Worm (Caenorhabditis elegans) whole organism, L4 larva: ENCODE data around the gene osta-2.

Experiments used
- D1046.2 ChIP-seq: fragments of 200-800 bp; sonication (Bioruptor generic); IDR thresholded peaks from 2 replicates; pipeline ENCODE4 v1.3.6; 2022; ENCODE audit warnings: missing genetic modification characterization, missing compliant biosample characterization
- F26F4.8 ChIP-seq: fragments of 200-800 bp; sonication (Bioruptor generic); conservative IDR thresholded peaks from 2 replicates; pipeline ENCODE4 v1.3.6; 2022; ENCODE audit warnings: missing genetic modification characterization, missing compliant biosample characterization
- F44E2.7 ChIP-seq: fragments of 200-800 bp; sonication (Bioruptor generic); IDR thresholded peaks from 2 replicates; pipeline ENCODE4 v2.1.2; 2022; ENCODE audit warnings: missing genetic modification characterization, missing compliant biosample characterization
- R02D3.7 ChIP-seq: fragments of 150-350 bp; sonication (generic microtip); optimal IDR thresholded peaks from 3 replicates; lab custom pipeline; 2014; ENCODE audit warnings: missing biosample characterization, missing genetic modification characterization
- Y105C5A.15 ChIP-seq: fragments of 200-800 bp; sonication (Bioruptor generic); IDR thresholded peaks from 2 replicates; pipeline ENCODE4 v1.3.6; 2022; ENCODE audit warnings: missing genetic modification characterization, missing compliant biosample characterization
- Y5F2A.4 ChIP-seq: fragments of 200-800 bp; sonication (Bioruptor generic); optimal IDR thresholded peaks from 2 replicates; lab custom pipeline; 2018; ENCODE audit warnings: mild to moderate bottlenecking, missing genetic modification characterization, missing compliant biosample characterization
- ZK337.2 ChIP-seq: fragments of 200-800 bp; sonication (Bioruptor generic); IDR thresholded peaks from 2 replicates; pipeline ENCODE4 v1.3.6; 2022; ENCODE audit warnings: missing genetic modification reagents, missing genetic modification characterization, missing compliant biosample characterization
- ZK546.5 ChIP-seq, 2 experiments: sonication (generic microtip); optimal IDR thresholded peaks; 2 replicates each; lab custom pipeline; 2017; ENCODE audit warnings: missing biosample characterization in 2 of 2, missing genetic modification characterization in 2 of 2
- ama-1 ChIP-seq: fragments of 150-350 bp; optimal IDR thresholded peaks from 2 replicates; lab custom pipeline; 2014; ENCODE audit warnings: inconsistent platforms, mixed read lengths
- arid-1 ChIP-seq: fragments of 200-800 bp; sonication (Bioruptor generic); conservative IDR thresholded peaks from 2 replicates; pipeline ENCODE4 v1.3.6; 2022; ENCODE audit warnings: missing genetic modification reagents, missing genetic modification characterization, missing compliant biosample characterization
- attf-4 ChIP-seq: sonication (generic microtip); optimal IDR thresholded peaks from 3 replicates; lab custom pipeline; 2017; ENCODE audit warnings: missing biosample characterization, missing genetic modification characterization
- ces-1 ChIP-seq: fragments of 150-350 bp; sonication (generic microtip); optimal IDR thresholded peaks from 4 replicates; lab custom pipeline; 2014; ENCODE audit warnings: missing biosample characterization, missing genetic modification reagents, missing genetic modification characterization
- cey-2 ChIP-seq: sonication (generic microtip); optimal IDR thresholded peaks from 3 replicates; lab custom pipeline; 2017; ENCODE audit warnings: missing genetic modification characterization, mild to moderate bottlenecking, missing compliant biosample characterization, antibody characterized with exemption, borderline replicate concordance; ENCODE audit not compliant: insufficient read depth
- daf-12 ChIP-seq: fragments of 150-350 bp; optimal IDR thresholded peaks from 2 replicates; lab custom pipeline; 2014; ENCODE audit warnings: missing biosample characterization, missing genetic modification reagents, missing genetic modification characterization
- daf-16 ChIP-seq, 3 experiments: sonication (generic microtip); optimal IDR thresholded peaks; 2 replicates each; lab custom pipeline; 2016 to 2017; ENCODE audit warnings: missing genetic modification characterization in 3 of 3, missing genetic modification reagents in 3 of 3, mild to moderate bottlenecking in 2 of 3, missing compliant biosample characterization in 2 of 3, missing biosample characterization in 1 of 3, moderate library complexity in 1 of 3
- dmd-9 ChIP-seq: fragments of 200-800 bp; sonication (Bioruptor generic); IDR thresholded peaks from 2 replicates; pipeline ENCODE4 v1.3.6; 2022; ENCODE audit warnings: missing genetic modification reagents, missing genetic modification characterization, missing compliant biosample characterization
- egl-43 ChIP-seq: fragments of 200-800 bp; sonication (Bioruptor generic); IDR thresholded peaks from 2 replicates; pipeline ENCODE4 v1.3.6; 2022; ENCODE audit warnings: missing genetic modification reagents, missing genetic modification characterization, missing compliant biosample characterization
- hif-1 ChIP-seq, 2 experiments: sonication (generic microtip); optimal IDR thresholded peaks; 2 replicates each; lab custom pipeline; 2016 to 2017; ENCODE audit warnings: missing compliant biosample characterization in 2 of 2, missing genetic modification characterization in 2 of 2, missing genetic modification reagents in 2 of 2, missing genotype in 2 of 2, mild to moderate bottlenecking in 1 of 2
- hlh-30 ChIP-seq: sonication (generic microtip); optimal IDR thresholded peaks from 2 replicates; lab custom pipeline; 2017; ENCODE audit warnings: antibody characterized with exemption, mild to moderate bottlenecking, missing genetic modification characterization, missing compliant biosample characterization; ENCODE audit not compliant: insufficient read depth
- hmg-1.1 ChIP-seq: fragments of 200-800 bp; sonication (Bioruptor generic); IDR thresholded peaks from 2 replicates; pipeline ENCODE4 v1.3.6; 2022; ENCODE audit warnings: missing genetic modification reagents, missing genetic modification characterization, missing compliant biosample characterization
- lim-7 ChIP-seq: fragments of 200-800 bp; sonication (Bioruptor generic); IDR thresholded peaks from 2 replicates; pipeline ENCODE4 v1.3.6; 2022; ENCODE audit warnings: missing genetic modification characterization, missing compliant biosample characterization
- lin-13 ChIP-seq: fragments of 150-350 bp; optimal IDR thresholded peaks from 2 replicates; lab custom pipeline; 2014; ENCODE audit warnings: missing biosample characterization, missing genetic modification reagents, missing genetic modification characterization
- lin-38 ChIP-seq: fragments of 200-800 bp; sonication (Bioruptor generic); IDR thresholded peaks from 2 replicates; pipeline ENCODE4 v1.3.6; 2022; ENCODE audit warnings: missing genetic modification reagents, missing genetic modification characterization, missing compliant biosample characterization
- lsy-2 ChIP-seq, 2 experiments: fragments of 150-350 bp in 1 of 2; sonication (generic microtip) in 1 of 2; optimal IDR thresholded peaks; 2 replicates each; lab custom pipeline; 2014 to 2017; ENCODE audit warnings: missing biosample characterization in 2 of 2, missing genetic modification characterization in 2 of 2
- mdt-29 ChIP-seq: fragments of 200-800 bp; sonication (Bioruptor generic); IDR thresholded peaks from 2 replicates; pipeline ENCODE4 v1.3.6; 2022; ENCODE audit warnings: missing genetic modification reagents, missing genetic modification characterization, missing compliant biosample characterization
- mep-1 ChIP-seq: fragments of 150-350 bp; sonication (generic microtip); optimal IDR thresholded peaks from 3 replicates; lab custom pipeline; 2014; ENCODE audit warnings: missing biosample characterization, missing genetic modification characterization
- mes-2 ChIP-seq: sonication (generic microtip); optimal IDR thresholded peaks from 2 replicates; lab custom pipeline; 2016; ENCODE audit warnings: missing genotype, mild to moderate bottlenecking, missing genetic modification characterization, missing compliant biosample characterization; ENCODE audit not compliant: poor library complexity, severe bottlenecking
- mxl-3 ChIP-seq: fragments of 200-800 bp; sonication (Bioruptor generic); optimal IDR thresholded peaks from 2 replicates; lab custom pipeline; 2018; ENCODE audit warnings: mild to moderate bottlenecking, missing genetic modification characterization, missing compliant biosample characterization
- nhr-25 ChIP-seq: sonication (generic microtip); optimal IDR thresholded peaks from 2 replicates; lab custom pipeline; 2017; ENCODE audit warnings: missing genetic modification characterization, mild to moderate bottlenecking, missing compliant biosample characterization, antibody characterized with exemption, moderate library complexity, borderline replicate concordance; ENCODE audit not compliant: insufficient read depth
- nhr-6 ChIP-seq: fragments of 150-350 bp; optimal IDR thresholded peaks from 2 replicates; lab custom pipeline; 2014; ENCODE audit warnings: missing biosample characterization, missing genetic modification characterization
- nhr-76 ChIP-seq: fragments of 150-350 bp; optimal IDR thresholded peaks from 2 replicates; lab custom pipeline; 2014; ENCODE audit warnings: missing biosample characterization, missing genetic modification characterization
- nhr-77 ChIP-seq: fragments of 150-350 bp; optimal IDR thresholded peaks from 2 replicates; lab custom pipeline; 2014; ENCODE audit warnings: missing biosample characterization, missing genetic modification characterization
- pha-4 ChIP-seq, 2 experiments: fragments of 150-350 bp in 1 of 2; fragments of 200-800 bp in 1 of 2; sonication (Bioruptor generic) in 1 of 2; IDR thresholded peaks in 1 of 2; optimal IDR thresholded peaks in 1 of 2; 2 replicates each; pipeline versions ENCODE4 v1.3.6 to Lab custom; 2014 to 2022; ENCODE audit warnings: missing genetic modification characterization in 2 of 2, missing genetic modification reagents in 2 of 2, missing biosample characterization in 1 of 2, missing compliant biosample characterization in 1 of 2
- rbr-2 ChIP-seq: sonication (generic microtip); optimal IDR thresholded peaks from 2 replicates; lab custom pipeline; 2016; ENCODE audit warnings: missing genotype, missing genetic modification characterization, missing compliant biosample characterization
- set-16 ChIP-seq: fragments of 200-800 bp; sonication (Bioruptor generic); IDR thresholded peaks from 2 replicates; pipeline ENCODE4 v1.3.6; 2022; ENCODE audit warnings: missing genetic modification reagents, missing genetic modification characterization, missing compliant biosample characterization
- snpc-4 ChIP-seq: fragments of 150-350 bp; optimal IDR thresholded peaks from 2 replicates; lab custom pipeline; 2014; ENCODE audit warnings: missing biosample characterization, missing genetic modification characterization
- spr-1 ChIP-seq: sonication (generic microtip); optimal IDR thresholded peaks from 2 replicates; lab custom pipeline; 2016; ENCODE audit warnings: mild to moderate bottlenecking, missing genetic modification characterization, missing compliant biosample characterization
- spr-3 ChIP-seq: fragments of 200-800 bp; sonication (Bioruptor generic); optimal IDR thresholded peaks from 2 replicates; lab custom pipeline; 2018; ENCODE audit warnings: mild to moderate bottlenecking, missing genetic modification characterization, missing compliant biosample characterization
- tra-1 ChIP-seq: fragments of 200-800 bp; sonication (Bioruptor generic); IDR thresholded peaks from 2 replicates; pipeline ENCODE4 v1.3.6; 2022; ENCODE audit warnings: missing genetic modification reagents, missing genetic modification characterization, missing compliant biosample characterization
- unc-130 ChIP-seq: sonication (generic microtip); optimal IDR thresholded peaks from 2 replicates; lab custom pipeline; 2016; ENCODE audit warnings: missing genetic modification reagents, missing genetic modification characterization, missing compliant biosample characterization
- unc-39 ChIP-seq: sonication (generic microtip); optimal IDR thresholded peaks from 2 replicates; lab custom pipeline; 2017; ENCODE audit warnings: missing biosample characterization, missing genetic modification characterization
- unc-62 ChIP-seq, 3 experiments: fragments of 150-350 bp in 1 of 3; sonication (generic microtip); optimal IDR thresholded peaks in 2 of 3; peaks in 1 of 3; 1 replicate in 1 of 3; 2 replicates in 2 of 3; lab custom pipeline; 2014 to 2017; ENCODE audit warnings: missing biosample characterization in 3 of 3, missing genetic modification characterization in 3 of 3, missing genetic modification reagents in 3 of 3, missing genotype in 1 of 3
- vab-7 ChIP-seq: fragments of 200-800 bp; sonication (Bioruptor generic); IDR thresholded peaks from 2 replicates; pipeline ENCODE4 v1.3.6; 2022; ENCODE audit warnings: missing genetic modification reagents, missing genetic modification characterization, missing compliant biosample characterization
- zag-1 ChIP-seq: fragments of 150-350 bp; optimal IDR thresholded peaks from 2 replicates; lab custom pipeline; 2014; ENCODE audit warnings: missing biosample characterization, missing genetic modification characterization
- zfp-2 ChIP-seq: sonication (generic microtip); optimal IDR thresholded peaks from 2 replicates; lab custom pipeline; 2016; ENCODE audit warnings: mild to moderate bottlenecking, missing genetic modification characterization, missing compliant biosample characterization
- zfp-3 ChIP-seq: fragments of 200-800 bp; sonication (Bioruptor generic); conservative IDR thresholded peaks from 2 replicates; pipeline ENCODE4 v1.3.6; 2022; ENCODE audit warnings: missing genetic modification reagents, missing genetic modification characterization, missing compliant biosample characterization
- zip-2 ChIP-seq: fragments of 150-350 bp; optimal IDR thresholded peaks from 2 replicates; lab custom pipeline; 2014; ENCODE audit warnings: missing biosample characterization, missing genetic modification characterization

osta-2 gene

ce11 chrII:5712126-5712525 lies 4.6 kb downstream of the osta-2 start (continued):
- TF ChIP-seq F26F4.8 (GFP tag; lab: Robert Waterston, UW) (no peak), hif-1 (tag; optimal IDR thresholded peaks at IDR 0.05; lab: Kevin White, UChicago) (no peak), dmd-9 (GFP tag; lab: Robert Waterston, UW) (no peak), zfp-3 (GFP tag; lab: Robert Waterston, UW) (no peak), nhr-76 (no peak), nhr-25 (tag; lab: Kevin White, UChicago) (no peak), zip-2 (tag; lab: Kevin White, UChicago) (no peak), vab-7 (no peak)

ce11 chrII:5714807-5715206 lies 7.3 kb downstream of the osta-2 start, which contains the start of the genes tiar-1 and lelo-4:
Gene tiar-1, minus strand, starts transcription at chrII:5714823.
Gene lelo-4, plus strand, starts transcription at chrII:5714924.
- TF ChIP-seq cey-2 (no peak), dmd-9 (GFP tag; lab: Robert Waterston, UW) (no peak), ZK546.5 (tag; optimal IDR thresholded peaks at IDR 0.05; lab: Kevin White, UChicago) (peak in 1 of 2 experiments; percentile 84), D1046.2 (GFP tag; lab: Robert Waterston, UW) (no peak), mdt-29 (no peak), Y5F2A.4 (no peak), Y105C5A.15 (GFP tag; lab: Robert Waterston, UW) (no peak), R02D3.7 (tag; lab: Kevin White, UChicago) (no peak), lin-38 (GFP tag; lab: Robert Waterston, UW) (peak; percentile 53), unc-39 (tag; lab: Kevin White, UChicago) (no peak), snpc-4 (tag; lab: Kevin White, UChicago) (no peak), spr-1 (no peak), egl-43 (no peak), lin-13 (GFP tag; lab: Kevin White, UChicago) (peak; percentile 64), attf-4 (tag; lab: Kevin White, UChicago) (no peak), tra-1 (no peak), set-16 (no peak), nhr-77 (tag; lab: Kevin White, UChicago) (no peak), ama-1 (lab: Kevin White, UChicago) (peak; percentile 47), daf-12 (no peak), zag-1 (tag; lab: Kevin White, UChicago) (no peak), daf-16 (GFP tag; optimal IDR thresholded peaks at IDR 0.05; lab: Kevin White, UChicago) (no peak), daf-16 (tag; optimal IDR thresholded peaks at IDR 0.05; lab: Kevin White, UChicago) (peak; percentile 48), hmg-1.1 (GFP tag; lab: Robert Waterston, UW) (peak; percentile 44; the same call in 1 of the 2 replicates), lsy-2 (tag; optimal IDR thresholded peaks at IDR 0.05; lab: Kevin White, UChicago) (peak in 1 of 2 experiments; percentile 83), unc-62 (GFP tag; optimal IDR thresholded peaks at IDR 0.05 in 1 of 2; lab: Kevin White, UChicago) (peak in 1 of 2 experiments; percentile 87), unc-62 (tag; optimal IDR thresholded peaks at IDR 0.05; lab: Kevin White, UChicago) (no peak), ces-1 (GFP tag; lab: Kevin White, UChicago) (no peak), nhr-6 (tag; lab: Kevin White, UChicago) (peak; percentile 38), mep-1 (tag; lab: Kevin White, UChicago) (peak; percentile 55), unc-130 (GFP tag; lab: Kevin White, UChicago) (peak; percentile 9), hif-1 (tag; optimal IDR thresholded peaks at IDR 0.05; lab: Kevin White, UChicago) (peak in 1 of 2 experiments; percentile 45), rbr-2 (tag; lab: Kevin White, UChicago) (peak; percentile 35), ZK337.2 (no peak), mxl-3 (GFP tag; lab: Kevin White, UChicago) (no peak), hlh-30 (tag; lab: Kevin White, UChicago) (peak; percentile 51), F44E2.7 (GFP tag; lab: Robert Waterston, UW) (no peak), arid-1 (GFP tag; lab: Robert Waterston, UW) (0 out of 2 replicates have a peak, but pooled peaks have one; percentile 27), pha-4 (GFP tag; IDR thresholded peaks at IDR 0.05; lab: Robert Waterston, UW) (no peak), pha-4 (tag; optimal IDR thresholded peaks at IDR 0.05; lab: Kevin White, UChicago) (peak; percentile 85), spr-3 (GFP tag; lab: Kevin White, UChicago) (no peak), zfp-2 (tag; lab: Kevin White, UChicago) (peak; percentile 18), lim-7 (GFP tag; lab: Robert Waterston, UW) (no peak), mes-2 (tag; lab: Kevin White, UChicago) (peak; percentile 84)
